Worm (Caenorhabditis elegans) whole organism, young adult: ENCODE measurements around the gene rab-39.

Source experiments
- B0035.1 ChIP-seq: sonication (generic microtip); optimal IDR thresholded peaks from 2 replicates; lab custom pipeline; 2016; ENCODE audit warnings: missing genetic modification characterization, mild to moderate bottlenecking, missing compliant biosample characterization, missing genotype, missing genetic modification reagents
- C17E4.6 ChIP-seq: fragments of 200-800 bp; sonication (Bioruptor generic); IDR thresholded peaks from 2 replicates; pipeline ENCODE4 v1.3.6; 2022; ENCODE audit warnings: missing genetic modification reagents, missing genetic modification characterization, missing compliant biosample characterization
- T26A5.8 ChIP-seq: sonication (generic microtip); optimal IDR thresholded peaks from 2 replicates; lab custom pipeline; 2016; ENCODE audit warnings: missing genetic modification characterization, missing compliant biosample characterization
- ama-1 ChIP-seq, 3 experiments: fragments of 150-350 bp in 1 of 3; sonication (generic microtip) in 2 of 3; optimal IDR thresholded peaks; 2 replicates each; lab custom pipeline; 2014 to 2018; ENCODE audit warnings: missing biosample characterization in 2 of 3, missing genetic modification characterization in 2 of 3, missing genetic modification reagents in 2 of 3
- bed-1 ChIP-seq: fragments of 200-800 bp; sonication (Bioruptor generic); IDR thresholded peaks from 2 replicates; pipeline ENCODE4 v1.3.6; 2022; ENCODE audit warnings: missing genetic modification reagents, missing genetic modification characterization, missing compliant biosample characterization
- bed-2 ChIP-seq: fragments of 200-800 bp; sonication (Bioruptor generic); IDR thresholded peaks from 2 replicates; pipeline ENCODE4 v1.3.6; 2022; ENCODE audit warnings: missing genetic modification reagents, missing genetic modification characterization, missing compliant biosample characterization
- efl-1 ChIP-seq: fragments of 150-350 bp; optimal IDR thresholded peaks from 2 replicates; lab custom pipeline; 2014; ENCODE audit warnings: missing biosample characterization, missing genetic modification reagents, missing genetic modification characterization
- hmg-1.2 ChIP-seq: fragments of 200-800 bp; sonication (Bioruptor generic); IDR thresholded peaks from 2 replicates; pipeline ENCODE4 v1.3.6; 2022; ENCODE audit warnings: missing genetic modification reagents, missing genetic modification characterization, missing compliant biosample characterization
- madf-3 ChIP-seq: fragments of 200-800 bp; sonication (Bioruptor generic); IDR thresholded peaks from 2 replicates; pipeline ENCODE4 v1.3.6; 2022; ENCODE audit warnings: missing genetic modification reagents, missing genetic modification characterization, missing compliant biosample characterization
- nfya-1 ChIP-seq: sonication (generic microtip); optimal IDR thresholded peaks from 2 replicates; lab custom pipeline; 2017; ENCODE audit warnings: antibody characterized with exemption, missing compliant biosample characterization, missing genetic modification characterization, borderline replicate concordance; ENCODE audit not compliant: insufficient read depth
- nfya-2 ChIP-seq: fragments of 200-800 bp; sonication (Bioruptor generic); IDR thresholded peaks from 2 replicates; pipeline ENCODE4 v1.3.6; 2022; ENCODE audit warnings: missing genetic modification reagents, missing genetic modification characterization, missing compliant biosample characterization
- nhr-80 ChIP-seq: sonication (generic microtip); optimal IDR thresholded peaks from 2 replicates; lab custom pipeline; 2016; ENCODE audit warnings: missing genetic modification characterization, missing compliant biosample characterization
- pha-4 ChIP-seq: fragments of 150-350 bp; sonication (generic microtip); optimal IDR thresholded peaks from 2 replicates; lab custom pipeline; 2014; ENCODE audit warnings: missing biosample characterization, missing genetic modification reagents, missing genetic modification characterization

DNA sequence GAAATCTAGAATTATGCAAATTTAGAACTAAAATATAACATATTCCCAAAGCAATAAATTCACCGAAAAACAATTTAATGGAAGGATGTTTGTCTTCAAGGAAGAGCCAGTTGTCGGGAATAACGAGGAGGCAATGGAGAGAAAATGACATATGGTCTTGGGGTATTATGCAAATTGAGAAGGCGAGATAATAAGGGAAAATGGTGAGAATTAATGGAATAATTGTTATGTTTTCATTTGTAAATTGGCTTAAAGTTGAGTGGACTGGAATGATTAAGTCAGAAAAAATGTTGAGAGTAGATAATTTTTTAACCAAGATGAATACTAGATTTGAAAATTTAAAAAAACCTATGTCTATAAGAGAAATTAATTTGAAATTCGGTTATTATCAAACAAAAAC is 17.9 kb downstream of the rab-39 start:
- TF ChIP-seq T26A5.8 (tag; lab: Kevin White, UChicago) (no peak), nhr-80 (no peak), madf-3 (GFP tag; lab: Robert Waterston, UW) (no peak), pha-4 (tag; lab: Kevin White, UChicago) (no peak), efl-1 (GFP tag; lab: Kevin White, UChicago) (no peak), hmg-1.2 (GFP tag; lab: Robert Waterston, UW) (no peak), C17E4.6 (GFP tag; lab: Robert Waterston, UW) (no peak), B0035.1 (no peak), bed-2 (GFP tag; lab: Robert Waterston, UW) (no peak), nfya-2 (GFP tag; lab: Robert Waterston, UW) (no peak), nfya-1 (tag; lab: Kevin White, UChicago) (no peak), ama-1 (optimal IDR thresholded peaks at IDR 0.05; lab: Kevin White, UChicago) (no peak), ama-1 (GFP tag; optimal IDR thresholded peaks at IDR 0.05; lab: Kevin White, UChicago) (no peak), bed-1 (GFP tag; lab: Robert Waterston, UW) (no peak)
